Fruit fly (Drosophila melanogaster) S2 (cell line): ENCODE data around the gene CG33177.

Experiments used
- CG8478 ChIP-seq: fragments of >200 bp; optimal IDR thresholded peaks from 2 replicates; lab custom pipeline; 2018
- CTCF ChIP-seq, 2 experiments: fragments of >200 bp; optimal IDR thresholded peaks; 2 replicates each; lab custom pipeline; 2018

- TF ChIP-seq CG8478 (lab: Kevin White, UChicago) = no peak
- no peak for TF ChIP-seq CTCF (optimal IDR thresholded peaks at IDR 0.05; lab: Kevin White, UChicago)
Observed at dm6 chrX:15095942-15096341, 14.8 kb downstream of the CG33177 start, which contains the start of gene CG9072.
